Worm (Caenorhabditis elegans): Measurements from ENCODE around the gene col-102.
A peak's percentile ranks its signal among the peaks of the same experiment; 100 is the strongest.

col-102 gene

ce11 chrIV:584039-584438 is 20.2 kb upstream of the col-102 start:
- no peak for TF ChIP-seq nhr-237 (tag; optimal IDR thresholded peaks at IDR 0.05)
- no peak for TF ChIP-seq ama-1 (optimal IDR thresholded peaks at IDR 0.05)
- TF ChIP-seq nhr-23 (tag; optimal IDR thresholded peaks at IDR 0.05): no peak
- no peak for TF ChIP-seq pqm-1 (tag; optimal IDR thresholded peaks at IDR 0.05)
- no peak for TF ChIP-seq R02D3.7 (tag; optimal IDR thresholded peaks at IDR 0.05)
- TF ChIP-seq pha-4 (tag; optimal IDR thresholded peaks at IDR 0.05): no peak
- no peak for TF ChIP-seq elt-1 (tag; optimal IDR thresholded peaks at IDR 0.05)
- TF ChIP-seq zag-1 (tag; optimal IDR thresholded peaks at IDR 0.05): no peak

DNA sequence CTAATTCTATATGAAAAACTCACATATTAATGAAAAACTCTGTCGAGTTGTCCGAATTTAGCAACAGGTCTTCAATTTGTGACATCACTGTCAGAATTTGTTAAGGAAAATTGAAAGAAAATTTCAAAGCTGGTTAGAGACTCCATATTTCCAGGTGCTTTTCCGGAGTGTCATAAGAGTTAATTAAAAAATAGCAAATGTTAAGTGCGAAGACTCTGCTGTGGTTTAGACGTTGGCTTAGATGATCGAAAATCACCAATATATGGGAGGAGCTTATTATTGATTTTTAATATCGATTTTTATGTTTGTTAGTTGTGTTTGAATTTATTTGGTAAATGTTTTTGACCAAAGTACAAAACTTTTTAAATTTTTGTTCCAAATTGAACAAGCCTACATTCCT is 16.5 kb upstream of the col-102 start, which contains the start of gene C18H7.12:
Gene C18H7.12 (minus strand): TSS at position 101 of the 400 bp plus-strand sequence.
- no peak for TF ChIP-seq nhr-43 (tag; optimal IDR thresholded peaks at IDR 0.05; ENCODE audit: poor library complexity, severe bottlenecking)
- TF ChIP-seq ceh-28 (tag; optimal IDR thresholded peaks at IDR 0.05): peak; percentile 13

DNA sequence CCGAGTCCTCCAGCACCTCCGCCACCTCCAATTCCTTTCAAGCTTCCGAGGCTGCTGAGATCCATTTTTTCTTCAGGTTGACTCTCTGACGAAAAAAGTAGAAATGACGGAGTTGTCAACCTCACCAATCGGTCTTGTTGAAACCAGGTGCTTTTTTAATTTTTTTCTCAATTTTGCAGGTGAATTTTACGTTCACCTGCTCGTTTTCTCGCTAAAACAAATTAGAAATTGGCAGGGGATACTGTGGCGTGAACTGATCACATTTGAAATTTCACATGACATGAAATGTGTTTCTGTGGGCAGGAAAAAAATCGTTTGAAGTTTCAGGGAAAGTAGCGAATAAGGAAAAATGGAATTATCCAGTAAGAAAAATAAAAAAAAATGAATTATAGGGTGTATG is 11.9 kb upstream of the col-102 start, which contains the start of gene C18H7.6:
Gene C18H7.6 (minus strand): TSS at position 104 of the 400 bp plus-strand sequence.
- TF ChIP-seq ama-1 (optimal IDR thresholded peaks at IDR 0.05) (no peak), elt-1 (tag; optimal IDR thresholded peaks at IDR 0.05) (no peak), nfya-1 (tag; optimal IDR thresholded peaks at IDR 0.05; ENCODE audit: insufficient read depth) (no peak), ceh-16 (tag; optimal IDR thresholded peaks at IDR 0.05) (no peak), fkh-10 (GFP tag; optimal IDR thresholded peaks at IDR 0.05) (no peak), tbx-2 (tag; optimal IDR thresholded peaks at IDR 0.05) (no peak), ceh-28 (tag; optimal IDR thresholded peaks at IDR 0.05) (no peak), eor-1 (tag; optimal IDR thresholded peaks at IDR 0.05) (no peak), elt-2 (tag; optimal IDR thresholded peaks at IDR 0.05) (no peak), egl-27 (tag; optimal IDR thresholded peaks at IDR 0.05) (no peak), ztf-4 (tag; optimal IDR thresholded peaks at IDR 0.05) (no peak), ztf-11 (tag; optimal IDR thresholded peaks at IDR 0.05) (no peak), nhr-28 (tag; optimal IDR thresholded peaks at IDR 0.05) (no peak), nhr-12 (tag; optimal IDR thresholded peaks at IDR 0.05) (no peak), egl-5 (tag; optimal IDR thresholded peaks at IDR 0.05) (no peak), pha-4 (tag; optimal IDR thresholded peaks at IDR 0.05) (no peak), lin-39 (tag; optimal IDR thresholded peaks at IDR 0.05) (no peak), pqm-1 (tag; optimal IDR thresholded peaks at IDR 0.05) (no peak), fos-1 (tag; optimal IDR thresholded peaks at IDR 0.05) (no peak)

DNA sequence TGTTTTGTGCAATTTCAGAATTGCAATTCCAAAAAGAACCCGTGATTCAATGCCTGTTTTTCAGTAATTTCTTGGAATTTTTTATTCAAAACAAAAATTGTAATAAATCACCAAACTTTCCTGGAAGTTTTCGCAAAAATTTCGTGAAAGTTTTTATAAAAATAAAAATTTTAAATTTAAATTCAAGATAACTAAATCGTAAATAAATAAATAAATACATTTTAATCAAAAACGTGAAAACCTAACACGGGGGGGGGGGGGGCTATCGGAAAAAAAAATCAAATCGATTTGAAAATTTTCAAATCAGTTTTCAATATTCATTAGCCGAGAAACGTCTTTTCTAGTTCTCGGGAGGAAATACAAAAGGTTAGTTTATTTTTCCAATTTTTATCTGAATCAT is 11.2 kb upstream of the col-102 start, which contains the start of gene C18H7.4:
Gene C18H7.4 (plus strand): TSS at position 301 of the 400 bp plus-strand sequence.
- TF ChIP-seq ama-1 (optimal IDR thresholded peaks at IDR 0.05) (no peak), ceh-82 (tag; optimal IDR thresholded peaks at IDR 0.05) (no peak), aly-2 (tag; optimal IDR thresholded peaks at IDR 0.05) (no peak), nhr-76 (tag; optimal IDR thresholded peaks at IDR 0.05) (no peak), nhr-77 (tag; optimal IDR thresholded peaks at IDR 0.05) (no peak), skn-1 (tag; optimal IDR thresholded peaks at IDR 0.05) (no peak), elt-3 (tag; optimal IDR thresholded peaks at IDR 0.05) (no peak), nhr-43 (tag; optimal IDR thresholded peaks at IDR 0.05; ENCODE audit: poor library complexity, severe bottlenecking) (no peak)

DNA sequence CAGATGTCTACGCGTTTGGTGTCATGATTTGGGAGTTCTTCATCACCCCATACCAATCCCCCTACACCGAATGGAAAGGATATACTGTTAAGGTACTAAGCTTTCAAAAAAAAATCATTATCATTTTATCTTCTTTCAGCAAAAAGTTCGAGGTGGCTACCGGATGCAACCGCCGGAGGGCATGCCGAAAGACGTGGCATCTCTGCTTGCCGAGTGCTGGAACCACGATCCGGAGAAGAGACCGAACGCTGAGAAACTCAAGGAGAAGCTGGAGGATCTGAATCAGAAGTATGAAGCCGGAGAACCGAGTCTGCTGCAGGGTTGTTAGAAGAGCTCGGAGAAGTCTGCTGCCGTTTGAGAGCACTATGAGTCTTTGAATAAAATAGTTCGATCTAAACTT is 9.4 kb upstream of the col-102 start:
- TF ChIP-seq nhr-43 (tag; optimal IDR thresholded peaks at IDR 0.05; ENCODE audit: poor library complexity, severe bottlenecking): no peak

ce11 chrIV:596292-596952 is 7.8 kb upstream of the col-102 start, which contains the start of the genes C18H7.7 and C18H7.11:
Gene C18H7.7 (minus strand): TSS chrIV:596392.
Gene C18H7.11 (plus strand): TSS chrIV:596902.
- TF ChIP-seq pqm-1 (tag; optimal IDR thresholded peaks at IDR 0.05) (peak; percentile 19), fkh-10 (GFP tag; optimal IDR thresholded peaks at IDR 0.05) (no peak)

ce11 chrIV:601595-601994 is 2.6 kb upstream of the col-102 start, which contains the start of gene srt-59:
Gene srt-59 (minus strand): TSS chrIV:601695.
- TF ChIP-seq nhr-25 (tag; optimal IDR thresholded peaks at IDR 0.05) (no peak), eor-1 (tag; optimal IDR thresholded peaks at IDR 0.05) (no peak), nhr-43 (tag; optimal IDR thresholded peaks at IDR 0.05; ENCODE audit: poor library complexity, severe bottlenecking) (no peak), unc-39 (tag; optimal IDR thresholded peaks at IDR 0.05) (no peak)

Measured in whole organism, L3 larva.